Fruit fly (Drosophila melanogaster): Measurements from ENCODE around the gene CG6470.

dm6 chrX:18552451-18552850, 37.8 kb upstream of the CG6470 start:
- TF ChIP-seq usp (GFP tag; optimal IDR thresholded peaks at IDR 0.05) (no peak), CG8478 (optimal IDR thresholded peaks at IDR 0.05) (no peak), EcR (GFP tag; optimal IDR thresholded peaks at IDR 0.05) (no peak), psq (optimal IDR thresholded peaks at IDR 0.05) (no peak), Dll (optimal IDR thresholded peaks at IDR 0.05) (no peak), pan (optimal IDR thresholded peaks at IDR 0.05) (no peak)
